1 fruit fly cellular context compared by ENCODE assay signal in genomic region chr2L:5000287-5000871, dm6.
TF ChIP-seq lines count a peak whose summit lies in the region.

No protein-coding gene starts in this region.

TF ChIP-seq in whole organism, embryonic, 481 proteins besides CTCF, POLR2A, EP300 and RAD21 (continued from another document):
- TF ChIP-seq Bgb (GFP tag; IDR thresholded peaks at IDR 0.05; lab: Robert Waterston, UW; ENCODE audit: partially characterized antibody) (no peak), Gug (GFP tag; IDR thresholded peaks at IDR 0.05; lab: Robert Waterston, UW) (peak; percentile 66), emc (GFP tag; optimal IDR thresholded peaks at IDR 0.05; lab: Kevin White, UChicago) (peak; percentile 38), CG13123 (GFP tag; optimal IDR thresholded peaks at IDR 0.05; lab: Kevin White, UChicago) (peak; percentile 41), sisA (GFP tag; IDR thresholded peaks at IDR 0.05; lab: Robert Waterston, UW) (peak; percentile 82), PHDP (tag; optimal IDR thresholded peaks at IDR 0.05; lab: Kevin White, UChicago) (peak; percentile 90), CG12659 (GFP tag; optimal IDR thresholded peaks at IDR 0.05; lab: Kevin White, UChicago) (peak; percentile 85), Elba2 (GFP tag; optimal IDR thresholded peaks at IDR 0.05; lab: Kevin White, UChicago) (peak; percentile 54), CG3847 (GFP tag; IDR thresholded peaks at IDR 0.05; lab: Robert Waterston, UW) (peak; percentile 81), repo (GFP tag; optimal IDR thresholded peaks at IDR 0.05; lab: Kevin White, UChicago) (peak; percentile 14), CG12104 (GFP tag; optimal IDR thresholded peaks at IDR 0.05; lab: Kevin White, UChicago) (peak; percentile 73), amos (GFP tag; IDR thresholded peaks at IDR 0.05; lab: Robert Waterston, UW; ENCODE audit: partially characterized antibody) (no peak), her (GFP tag; optimal IDR thresholded peaks at IDR 0.05; lab: Kevin White, UChicago) (peak; percentile 46), Atf3 (GFP tag; optimal IDR thresholded peaks at IDR 0.05; lab: Kevin White, UChicago) (peak; percentile 44), run (tag; optimal IDR thresholded peaks at IDR 0.05; lab: Kevin White, UChicago) (peak; percentile 27), Lhr (GFP tag; optimal IDR thresholded peaks at IDR 0.05; lab: Kevin White, UChicago) (peak; percentile 40), Rfx (GFP tag; IDR thresholded peaks at IDR 0.05; lab: Robert Waterston, UW) (peak; percentile 81), peb (GFP tag; IDR thresholded peaks at IDR 0.05; lab: Robert Waterston, UW) (peak; percentile 78), zf30C (GFP tag; optimal IDR thresholded peaks at IDR 0.05; lab: Kevin White, UChicago) (no peak), chm (GFP tag; IDR thresholded peaks at IDR 0.05; lab: Robert Waterston, UW) (peak; percentile 87), CG42726 (GFP tag; IDR thresholded peaks at IDR 0.05; lab: Robert Waterston, UW; ENCODE audit: partially characterized antibody) (no peak), schlank (tag; optimal IDR thresholded peaks at IDR 0.05; lab: Kevin White, UChicago) (peak; percentile 46), CG3838 (GFP tag; optimal IDR thresholded peaks at IDR 0.05; lab: Kevin White, UChicago) (peak; percentile 38), bbx (GFP tag; IDR thresholded peaks at IDR 0.05; lab: Robert Waterston, UW; ENCODE audit: partially characterized antibody) (no peak; the same call in 1 of the 2 replicates), sens (GFP tag; lab: Kevin White, UChicago) (peak; percentile 97), Sry-δ (GFP tag; optimal IDR thresholded peaks at IDR 0.05; lab: Kevin White, UChicago) (peak; percentile 20), tll (GFP tag; optimal IDR thresholded peaks at IDR 0.05; lab: Kevin White, UChicago) (peak in 1 of 2 experiments; percentile 73), CoRest (tag; optimal IDR thresholded peaks at IDR 0.05; lab: Kevin White, UChicago) (peak; percentile 88), CG17385 (GFP tag; optimal IDR thresholded peaks at IDR 0.05; lab: Kevin White, UChicago) (peak; percentile 78), CG17829 (tag; optimal IDR thresholded peaks at IDR 0.05; lab: Kevin White, UChicago) (peak; percentile 92), salm (tag; optimal IDR thresholded peaks at IDR 0.05; lab: Kevin White, UChicago) (peak; percentile 63), shn (GFP tag; optimal IDR thresholded peaks at IDR 0.05; lab: Kevin White, UChicago) (peak; percentile 31), ci (GFP tag; IDR thresholded peaks at IDR 0.05; lab: Robert Waterston, UW) (peak; percentile 84), CG12769 (tag; optimal IDR thresholded peaks at IDR 0.05; lab: Kevin White, UChicago) (no peak), CG14050 (GFP tag; IDR thresholded peaks at IDR 0.05; lab: Robert Waterston, UW) (peak; percentile 56), ken (GFP tag; IDR thresholded peaks at IDR 0.05; lab: Robert Waterston, UW) (peak; percentile 51; the same call in 2 of the 3 replicates), CG9215 (GFP tag; IDR thresholded peaks at IDR 0.05; lab: Robert Waterston, UW) (peak; percentile 64), CG43689 (GFP tag; IDR thresholded peaks at IDR 0.05; lab: Robert Waterston, UW) (no peak), cg (GFP tag; optimal IDR thresholded peaks at IDR 0.05; lab: Kevin White, UChicago) (peak; percentile 93), CG8281 (tag; optimal IDR thresholded peaks at IDR 0.05; lab: Kevin White, UChicago) (peak; percentile 57), CG4617 (GFP tag; optimal IDR thresholded peaks at IDR 0.05; lab: Kevin White, UChicago; ENCODE audit: borderline replicate concordance) (peak; percentile 34), CG2202 (tag; optimal IDR thresholded peaks at IDR 0.05; lab: Kevin White, UChicago) (peak; percentile 85), MBD-R2 (GFP tag; IDR thresholded peaks at IDR 0.05; lab: Robert Waterston, UW) (peak; percentile 33; the same call in 1 of the 2 replicates), Hand (GFP tag; optimal IDR thresholded peaks at IDR 0.05; lab: Kevin White, UChicago) (peak; percentile 74), ac (GFP tag; optimal IDR thresholded peaks at IDR 0.05; lab: Kevin White, UChicago) (peak; percentile 82), GATAe (GFP tag; conservative IDR thresholded peaks at IDR 0.05; lab: Robert Waterston, UW) (peak; percentile 29; the same call in 1 of the 2 replicates), CG3281 (GFP tag; optimal IDR thresholded peaks at IDR 0.05; lab: Kevin White, UChicago) (peak; percentile 88), Atf-2 (GFP tag; optimal IDR thresholded peaks at IDR 0.05; lab: Kevin White, UChicago) (peak; percentile 66), YL-1 (GFP tag; optimal IDR thresholded peaks at IDR 0.05; lab: Kevin White, UChicago) (peak; percentile 51), Hey (tag; optimal IDR thresholded peaks at IDR 0.05; lab: Kevin White, UChicago) (peak; percentile 17), CG4854 (GFP tag; optimal IDR thresholded peaks at IDR 0.05; lab: Kevin White, UChicago) (peak; percentile 49), mld (GFP tag; IDR thresholded peaks at IDR 0.05; lab: Robert Waterston, UW; ENCODE audit: partially characterized antibody) (no peak), CkIIα-i1 (GFP tag; IDR thresholded peaks at IDR 0.05; lab: Robert Waterston, UW) (no peak), dmrt99B (tag; optimal IDR thresholded peaks at IDR 0.05; lab: Kevin White, UChicago) (peak; percentile 86), Nf-YA (GFP tag; IDR thresholded peaks at IDR 0.05; lab: Robert Waterston, UW) (peak; percentile 53; the same call in 1 of the 2 replicates), Xrp1 (GFP tag; IDR thresholded peaks at IDR 0.05; lab: Robert Waterston, UW) (peak; percentile 92), zen2 (GFP tag; IDR thresholded peaks at IDR 0.05; lab: Robert Waterston, UW; ENCODE audit: partially characterized antibody) (no peak), sug (tag; optimal IDR thresholded peaks at IDR 0.05; lab: Kevin White, UChicago) (peak; percentile 80), otp (GFP tag; IDR thresholded peaks at IDR 0.05; lab: Robert Waterston, UW) (peak; percentile 67; the same call in 2 of the 3 replicates), Ssrp (tag; optimal IDR thresholded peaks at IDR 0.05; lab: Kevin White, UChicago) (peak; percentile 75), Taf1 (GFP tag; IDR thresholded peaks at IDR 0.05; lab: Robert Waterston, UW) (peak; percentile 71), trh (GFP tag; optimal IDR thresholded peaks at IDR 0.05; lab: Kevin White, UChicago) (no peak), CG33557 (GFP tag; optimal IDR thresholded peaks at IDR 0.05; lab: Kevin White, UChicago) (peak; percentile 96), bcd (GFP tag; optimal IDR thresholded peaks at IDR 0.05; lab: Kevin White, UChicago) (peak; percentile 80), CG34224 (GFP tag; IDR thresholded peaks at IDR 0.05; lab: Robert Waterston, UW; ENCODE audit: partially characterized antibody) (no peak), CG11723 (GFP tag; optimal IDR thresholded peaks at IDR 0.05; lab: Kevin White, UChicago) (peak; percentile 63), crc (GFP tag; optimal IDR thresholded peaks at IDR 0.05; lab: Kevin White, UChicago) (peak; percentile 59), CG9932 (GFP tag; IDR thresholded peaks at IDR 0.05; lab: Robert Waterston, UW) (peak; percentile 78), CG1602 (GFP tag; optimal IDR thresholded peaks at IDR 0.05; lab: Kevin White, UChicago) (peak; percentile 73), Adf1 (GFP tag; IDR thresholded peaks at IDR 0.05; lab: Robert Waterston, UW) (peak; percentile 51), CG9609 (GFP tag; optimal IDR thresholded peaks at IDR 0.05; lab: Kevin White, UChicago) (peak; percentile 84), CG4328 (GFP tag; optimal IDR thresholded peaks at IDR 0.05; lab: Kevin White, UChicago) (peak; percentile 67), ewg (GFP tag; optimal IDR thresholded peaks at IDR 0.05; lab: Kevin White, UChicago) (peak; percentile 54), Blimp-1 (GFP tag; optimal IDR thresholded peaks at IDR 0.05; lab: Kevin White, UChicago) (peak; percentile 73), CG10321 (GFP tag; IDR thresholded peaks at IDR 0.05; lab: Robert Waterston, UW) (no peak), pfk (GFP tag; optimal IDR thresholded peaks at IDR 0.05; lab: Kevin White, UChicago) (peak; percentile 32), pnt (GFP tag; optimal IDR thresholded peaks at IDR 0.05; lab: Kevin White, UChicago) (peak; percentile 73), CG16863 (GFP tag; optimal IDR thresholded peaks at IDR 0.05; lab: Kevin White, UChicago) (peak; percentile 64), gt (GFP tag; IDR thresholded peaks at IDR 0.05; lab: Robert Waterston, UW) (no peak), CG10959 (GFP tag; IDR thresholded peaks at IDR 0.05; lab: Robert Waterston, UW) (peak; percentile 70), B-H2 (GFP tag; optimal IDR thresholded peaks at IDR 0.05; lab: Kevin White, UChicago) (peak; percentile 43), CG6854 (GFP tag; optimal IDR thresholded peaks at IDR 0.05; lab: Kevin White, UChicago) (peak; percentile 82), CG16815 (GFP tag; optimal IDR thresholded peaks at IDR 0.05; lab: Kevin White, UChicago) (peak; percentile 90), br (optimal IDR thresholded peaks at IDR 0.05; lab: Kevin White, UChicago) (no peak), ato (GFP tag; IDR thresholded peaks at IDR 0.05; lab: Robert Waterston, UW; ENCODE audit: partially characterized antibody) (no peak), CG16779 (GFP tag; IDR thresholded peaks at IDR 0.05; lab: Robert Waterston, UW) (no peak), CG11696 (GFP tag; IDR thresholded peaks at IDR 0.05; lab: Robert Waterston, UW) (peak; percentile 99), knrl (GFP tag; IDR thresholded peaks at IDR 0.05; lab: Robert Waterston, UW; ENCODE audit: partially characterized antibody) (no peak), Rx (GFP tag; IDR thresholded peaks at IDR 0.05; lab: Robert Waterston, UW) (peak; percentile 70), tio (GFP tag; optimal IDR thresholded peaks at IDR 0.05; lab: Kevin White, UChicago) (peak; percentile 85), dmrt11E (tag; optimal IDR thresholded peaks at IDR 0.05; lab: Kevin White, UChicago) (peak; percentile 93), gem (tag; optimal IDR thresholded peaks at IDR 0.05; lab: Kevin White, UChicago) (peak; percentile 94), sna (GFP tag; IDR thresholded peaks at IDR 0.05; lab: Robert Waterston, UW; ENCODE audit: partially characterized antibody) (no peak), CG18011 (GFP tag; optimal IDR thresholded peaks at IDR 0.05; lab: Kevin White, UChicago) (peak; percentile 45), wek (GFP tag; optimal IDR thresholded peaks at IDR 0.05; lab: Kevin White, UChicago) (no peak), CG11456 (GFP tag; IDR thresholded peaks at IDR 0.05; lab: Robert Waterston, UW) (0 out of 3 replicates have a peak, but pooled peaks have one; percentile 64), Neu2 (GFP tag; optimal IDR thresholded peaks at IDR 0.05; lab: Kevin White, UChicago; ENCODE audit: borderline replicate concordance) (peak; percentile 45), CG18262 (tag; optimal IDR thresholded peaks at IDR 0.05; lab: Kevin White, UChicago) (peak; percentile 94), CG1832 (GFP tag; optimal IDR thresholded peaks at IDR 0.05; lab: Kevin White, UChicago) (no peak), CG13894 (tag; optimal IDR thresholded peaks at IDR 0.05; lab: Kevin White, UChicago) (peak; percentile 67), unpg (GFP tag; optimal IDR thresholded peaks at IDR 0.05; lab: Kevin White, UChicago) (peak; percentile 79), CG18619 (GFP tag; optimal IDR thresholded peaks at IDR 0.05; lab: Kevin White, UChicago) (peak; percentile 79), CG10366 (GFP tag; IDR thresholded peaks at IDR 0.05; lab: Robert Waterston, UW) (peak; percentile 75), HLHmδ (GFP tag; optimal IDR thresholded peaks at IDR 0.05; lab: Kevin White, UChicago) (no peak), CG3995 (GFP tag; optimal IDR thresholded peaks at IDR 0.05; lab: Kevin White, UChicago) (peak; percentile 30), D19A (tag; optimal IDR thresholded peaks at IDR 0.05; lab: Kevin White, UChicago) (peak; percentile 74), Deaf1 (tag; optimal IDR thresholded peaks at IDR 0.05; lab: Kevin White, UChicago) (peak; percentile 85), toy (GFP tag; IDR thresholded peaks at IDR 0.05; lab: Robert Waterston, UW) (0 out of 2 replicates have a peak, but pooled peaks have one; percentile 53), lbe (GFP tag; optimal IDR thresholded peaks at IDR 0.05; lab: Kevin White, UChicago) (peak; percentile 86), bab2 (GFP tag; optimal IDR thresholded peaks at IDR 0.05; lab: Kevin White, UChicago) (peak; percentile 48), ara (GFP tag; IDR thresholded peaks at IDR 0.05; lab: Robert Waterston, UW) (peak; percentile 80), Sox100B (GFP tag; optimal IDR thresholded peaks at IDR 0.05; lab: Kevin White, UChicago) (peak; percentile 85), Oli (tag; optimal IDR thresholded peaks at IDR 0.05; lab: Kevin White, UChicago) (peak; percentile 86), eve (GFP tag; optimal IDR thresholded peaks at IDR 0.05; lab: Kevin White, UChicago) (peak in 1 of 2 experiments; percentile 85), seq (GFP tag; IDR thresholded peaks at IDR 0.05; lab: Robert Waterston, UW) (peak; percentile 78)
